Worm (Caenorhabditis elegans) whole organism, L3 larva: ENCODE results near the gene C29G2.3.

Source experiments
- R02D3.7 ChIP-seq: fragments of 150-350 bp; optimal IDR thresholded peaks from 2 replicates; lab custom pipeline; 2014; ENCODE audit warnings: missing biosample characterization, missing genetic modification characterization
- ZK546.5 ChIP-seq: sonication (generic microtip); optimal IDR thresholded peaks from 2 replicates; lab custom pipeline; 2017; ENCODE audit warnings: missing biosample characterization, missing genetic modification characterization
- aly-2 ChIP-seq: fragments of 150-350 bp; optimal IDR thresholded peaks from 2 replicates; lab custom pipeline; 2014; ENCODE audit warnings: missing biosample characterization, missing genetic modification characterization
- ceh-16 ChIP-seq: sonication (generic microtip); optimal IDR thresholded peaks from 2 replicates; lab custom pipeline; 2017; ENCODE audit warnings: missing biosample characterization, missing genetic modification characterization
- ceh-28 ChIP-seq: fragments of 150-350 bp; optimal IDR thresholded peaks from 2 replicates; lab custom pipeline; 2014; ENCODE audit warnings: missing biosample characterization, missing genetic modification reagents, missing genetic modification characterization
- ceh-82 ChIP-seq: fragments of 150-350 bp; optimal IDR thresholded peaks from 2 replicates; lab custom pipeline; 2014; ENCODE audit warnings: missing biosample characterization, missing genetic modification characterization
- daf-12 ChIP-seq: fragments of 150-350 bp; optimal IDR thresholded peaks from 2 replicates; lab custom pipeline; 2014; ENCODE audit warnings: missing biosample characterization, missing genetic modification reagents, missing genetic modification characterization
- egl-5 ChIP-seq: fragments of 150-350 bp; optimal IDR thresholded peaks from 2 replicates; lab custom pipeline; 2017; ENCODE audit warnings: missing biosample characterization, missing genetic modification reagents, missing genetic modification characterization, inconsistent platforms
- elt-3 ChIP-seq, 3 experiments: fragments of 150-350 bp in 1 of 3; sonication (generic microtip) in 2 of 3; optimal IDR thresholded peaks; 2 replicates in 2 of 3; 4 replicates in 1 of 3; lab custom pipeline; 2014 to 2017; ENCODE audit warnings: missing biosample characterization in 3 of 3, missing genetic modification characterization in 3 of 3
- eor-1 ChIP-seq, 2 experiments: fragments of 150-350 bp; optimal IDR thresholded peaks; 2 replicates each; lab custom pipeline; 2014 to 2018; ENCODE audit warnings: missing biosample characterization in 2 of 2, missing genetic modification characterization in 2 of 2
- fkh-10 ChIP-seq: sonication (generic microtip); optimal IDR thresholded peaks from 2 replicates; lab custom pipeline; 2017; ENCODE audit warnings: missing biosample characterization, missing genetic modification reagents, missing genetic modification characterization
- fkh-2 ChIP-seq: fragments of 150-350 bp; optimal IDR thresholded peaks from 2 replicates; lab custom pipeline; 2014; ENCODE audit warnings: missing biosample characterization, missing genetic modification reagents, missing genetic modification characterization
- fos-1 ChIP-seq: fragments of 150-350 bp; optimal IDR thresholded peaks from 2 replicates; lab custom pipeline; 2014; ENCODE audit warnings: missing biosample characterization, missing genetic modification characterization
- hmg-11 ChIP-seq: sonication (generic microtip); optimal IDR thresholded peaks from 2 replicates; lab custom pipeline; 2016; ENCODE audit warnings: missing genetic modification characterization, missing compliant biosample characterization
- lin-15B ChIP-seq: fragments of 150-350 bp; optimal IDR thresholded peaks from 2 replicates; lab custom pipeline; 2014; ENCODE audit warnings: missing biosample characterization, missing genetic modification characterization
- lsy-12 ChIP-seq: sonication (generic microtip); optimal IDR thresholded peaks from 2 replicates; lab custom pipeline; 2016; ENCODE audit warnings: mild to moderate bottlenecking, missing genetic modification characterization, missing compliant biosample characterization
- mdl-1 ChIP-seq: fragments of 150-350 bp; optimal IDR thresholded peaks from 2 replicates; lab custom pipeline; 2014; ENCODE audit warnings: missing biosample characterization, missing genetic modification characterization
- nfya-1 ChIP-seq: sonication (generic microtip); optimal IDR thresholded peaks from 2 replicates; lab custom pipeline; 2017; ENCODE audit warnings: missing genetic modification characterization, mild to moderate bottlenecking, missing compliant biosample characterization, antibody characterized with exemption, moderate library complexity; ENCODE audit not compliant: insufficient read depth
- nhr-11 ChIP-seq: fragments of 150-350 bp; optimal IDR thresholded peaks from 2 replicates; lab custom pipeline; 2014; ENCODE audit warnings: missing biosample characterization, missing genetic modification characterization
- nhr-23 ChIP-seq: fragments of 150-350 bp; optimal IDR thresholded peaks from 2 replicates; lab custom pipeline; 2014; ENCODE audit warnings: missing biosample characterization, missing genetic modification reagents, missing genetic modification characterization
- nhr-25 ChIP-seq: sonication (generic microtip); optimal IDR thresholded peaks from 2 replicates; lab custom pipeline; 2017; ENCODE audit warnings: missing biosample characterization, missing genetic modification characterization
- nhr-28 ChIP-seq: fragments of 150-350 bp; optimal IDR thresholded peaks from 2 replicates; lab custom pipeline; 2014; ENCODE audit warnings: missing biosample characterization, missing genetic modification characterization
- nhr-76 ChIP-seq: fragments of 150-350 bp; sonication (generic microtip); optimal IDR thresholded peaks from 5 replicates; lab custom pipeline; 2014; ENCODE audit warnings: missing biosample characterization, missing genetic modification characterization
- pha-4 ChIP-seq: fragments of 150-350 bp; optimal IDR thresholded peaks from 2 replicates; lab custom pipeline; 2014; ENCODE audit warnings: missing biosample characterization, missing genetic modification reagents, missing genetic modification characterization
- pqm-1 ChIP-seq: fragments of 150-350 bp; optimal IDR thresholded peaks from 2 replicates; lab custom pipeline; 2017; ENCODE audit warnings: missing biosample characterization, missing genetic modification characterization, inconsistent platforms
- sea-2 ChIP-seq: fragments of 150-350 bp; sonication (generic microtip); optimal IDR thresholded peaks from 4 replicates; lab custom pipeline; 2014; ENCODE audit warnings: missing biosample characterization, missing genetic modification reagents, missing genetic modification characterization
- skn-1 ChIP-seq: fragments of 150-350 bp; optimal IDR thresholded peaks from 2 replicates; lab custom pipeline; 2014; ENCODE audit warnings: missing biosample characterization, missing genetic modification characterization
- snpc-4 ChIP-seq: fragments of 150-350 bp; optimal IDR thresholded peaks from 2 replicates; lab custom pipeline; 2014; ENCODE audit warnings: missing biosample characterization, missing genetic modification characterization
- tbx-2 ChIP-seq: sonication (generic microtip); optimal IDR thresholded peaks from 2 replicates; lab custom pipeline; 2016; ENCODE audit warnings: mild to moderate bottlenecking, missing genetic modification characterization, missing compliant biosample characterization
- unc-39 ChIP-seq: sonication (generic microtip); optimal IDR thresholded peaks from 4 replicates; lab custom pipeline; 2017; ENCODE audit warnings: missing biosample characterization, missing genetic modification characterization
- unc-62 ChIP-seq: fragments of 150-350 bp; sonication (generic microtip); optimal IDR thresholded peaks from 4 replicates; lab custom pipeline; 2014; ENCODE audit warnings: missing biosample characterization, missing genetic modification reagents, missing genetic modification characterization
- zag-1 ChIP-seq: fragments of 150-350 bp; optimal IDR thresholded peaks from 2 replicates; lab custom pipeline; 2014; ENCODE audit warnings: missing biosample characterization, missing genetic modification characterization
- ztf-11 ChIP-seq: fragments of 150-350 bp; optimal IDR thresholded peaks from 2 replicates; lab custom pipeline; 2014; ENCODE audit warnings: missing biosample characterization, missing genetic modification characterization

Gene C29G2.3

DNA sequence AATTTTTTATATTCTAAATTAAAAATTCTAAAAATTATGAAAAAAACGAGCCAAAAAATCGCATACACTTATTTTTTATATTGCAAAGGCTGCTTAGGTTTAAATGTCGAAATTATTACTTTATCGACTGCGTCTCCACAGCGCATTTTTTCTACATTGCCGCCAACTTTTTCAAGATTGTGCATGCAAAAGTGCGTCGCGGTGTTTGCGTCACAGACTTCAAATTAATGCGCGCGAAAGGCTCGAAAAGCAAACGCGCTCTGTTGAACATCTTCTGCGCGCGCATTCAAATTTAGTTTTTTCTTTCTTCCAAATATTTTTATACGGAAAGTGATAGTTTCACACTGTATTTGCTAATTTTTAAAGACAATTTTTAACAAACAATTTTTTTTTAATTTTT lies 19.8 kb downstream of the C29G2.3 start (continued):
- TF ChIP-seq hmg-11 (tag; lab: Kevin White, UChicago) (peak; percentile 54), ceh-82 (peak; percentile 31), fos-1 (tag; lab: Kevin White, UChicago) (no peak), zag-1 (tag; lab: Kevin White, UChicago) (no peak), sea-2 (GFP tag; lab: Kevin White, UChicago) (no peak), R02D3.7 (tag; lab: Kevin White, UChicago) (peak; percentile 66), tbx-2 (tag; lab: Kevin White, UChicago) (peak; percentile 69)

DNA sequence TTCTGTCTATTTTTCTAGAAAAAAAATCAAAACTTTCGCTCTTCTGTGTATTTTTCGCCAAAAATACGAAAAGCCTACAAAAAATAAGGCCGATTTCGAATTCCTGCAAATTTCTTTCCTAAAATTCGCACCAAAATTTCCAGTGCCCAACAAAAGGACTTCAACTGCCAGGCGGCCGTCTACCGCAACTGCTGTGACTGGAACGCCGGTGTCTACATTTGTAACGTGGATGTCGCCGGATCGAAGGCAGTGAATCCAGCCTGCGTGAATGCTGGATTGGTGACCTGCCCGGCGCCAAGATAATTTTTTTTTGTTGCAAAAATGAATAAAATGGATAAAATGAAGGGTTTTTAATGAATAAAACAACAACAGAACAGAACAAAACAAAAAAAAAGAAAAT lies 21.1 kb downstream of the C29G2.3 start:
- TF ChIP-seq ceh-16 (tag; lab: Kevin White, UChicago) (no peak), aly-2 (tag; lab: Kevin White, UChicago) (no peak), unc-39 (tag; lab: Kevin White, UChicago) (no peak), nhr-11 (tag; lab: Kevin White, UChicago) (no peak), egl-5 (tag; lab: Kevin White, UChicago) (no peak), lsy-12 (no peak), ceh-28 (tag; lab: Kevin White, UChicago) (no peak), ZK546.5 (tag; lab: Kevin White, UChicago) (no peak), skn-1 (tag; lab: Kevin White, UChicago) (no peak), pqm-1 (no peak), sea-2 (GFP tag; lab: Kevin White, UChicago) (no peak), nhr-25 (tag; lab: Kevin White, UChicago) (no peak), nfya-1 (tag; lab: Kevin White, UChicago) (no peak), tbx-2 (tag; lab: Kevin White, UChicago) (no peak), fos-1 (tag; lab: Kevin White, UChicago) (no peak), lin-15B (tag; lab: Kevin White, UChicago) (no peak), ceh-82 (no peak), pha-4 (tag; lab: Kevin White, UChicago) (no peak), elt-3 (tag; optimal IDR thresholded peaks at IDR 0.05; lab: Kevin White, UChicago) (no peak)
- TF ChIP-seq, all 47 proteins: peak for 0

DNA sequence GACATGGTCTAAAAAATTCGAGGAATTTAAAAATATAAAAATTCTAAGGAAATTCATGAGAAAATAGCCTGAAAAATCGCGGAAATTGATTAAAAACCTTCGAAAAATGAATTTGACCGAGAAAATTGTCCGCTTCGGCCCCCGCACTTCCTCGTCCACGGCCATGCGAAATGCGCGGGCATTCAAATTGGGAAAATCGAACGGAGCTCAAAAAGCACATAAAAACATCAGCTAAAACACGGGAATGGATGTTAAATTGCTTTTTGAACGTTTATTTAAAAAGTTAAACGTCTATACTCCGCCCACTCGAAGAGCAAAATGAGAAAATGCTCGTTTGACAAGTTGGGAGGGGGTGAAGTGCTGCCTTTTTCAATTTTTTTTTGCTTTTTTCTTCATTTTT lies 22.4 kb downstream of the C29G2.3 start, which contains the start of gene F53E10.6:
Gene F53E10.6, minus strand, starts transcription at position 8 of the 400 bp plus-strand sequence.
- TF ChIP-seq pha-4 (tag; lab: Kevin White, UChicago) (no peak), ZK546.5 (tag; lab: Kevin White, UChicago) (no peak), elt-3 (tag; optimal IDR thresholded peaks at IDR 0.05; lab: Kevin White, UChicago) (no peak), daf-12 (tag; lab: Kevin White, UChicago) (no peak), nhr-23 (tag; lab: Kevin White, UChicago) (peak; percentile 3), lin-15B (tag; lab: Kevin White, UChicago) (peak; percentile 47), nfya-1 (tag; lab: Kevin White, UChicago) (peak; percentile 42), fkh-2 (tag; lab: Kevin White, UChicago) (no peak), tbx-2 (tag; lab: Kevin White, UChicago) (no peak)

DNA sequence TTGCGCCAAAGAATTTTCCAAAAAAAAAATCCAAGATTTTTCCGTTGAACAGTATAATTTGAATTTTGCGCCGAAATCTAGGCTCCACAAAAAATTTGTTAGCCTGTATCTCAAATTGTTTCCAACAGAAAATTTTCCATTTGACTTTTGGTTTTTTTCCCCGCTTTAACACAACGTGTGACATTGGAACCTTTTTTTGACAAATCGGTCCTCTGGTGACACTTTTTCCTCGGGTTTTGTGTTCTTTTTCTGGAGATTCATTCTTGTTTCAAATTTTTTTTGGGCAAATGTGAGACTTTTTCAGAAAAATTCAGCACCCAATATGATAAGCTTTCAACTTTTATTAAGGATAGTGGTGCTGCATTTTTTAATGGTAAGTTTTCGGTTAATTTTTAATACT lies 27.7 kb downstream of the C29G2.3 start, which contains the start of gene acr-17:
Gene acr-17, plus strand, starts transcription at position 301 of the 400 bp plus-strand sequence.
- TF ChIP-seq snpc-4 (tag; lab: Kevin White, UChicago) (no peak), lsy-12 (no peak), mdl-1 (tag; lab: Kevin White, UChicago) (no peak), tbx-2 (tag; lab: Kevin White, UChicago) (no peak), ceh-82 (no peak), unc-62 (GFP tag; lab: Kevin White, UChicago) (no peak), ztf-11 (tag; lab: Kevin White, UChicago) (no peak), nhr-23 (tag; lab: Kevin White, UChicago) (no peak), nhr-25 (tag; lab: Kevin White, UChicago) (no peak), nhr-28 (tag; lab: Kevin White, UChicago) (no peak), unc-39 (tag; lab: Kevin White, UChicago) (no peak), nhr-76 (tag; lab: Kevin White, UChicago) (no peak), pqm-1 (no peak), fkh-10 (no peak), egl-5 (tag; lab: Kevin White, UChicago) (no peak), R02D3.7 (tag; lab: Kevin White, UChicago) (no peak), eor-1 (tag; optimal IDR thresholded peaks at IDR 0.05; lab: Kevin White, UChicago) (no peak), skn-1 (tag; lab: Kevin White, UChicago) (no peak), nfya-1 (tag; lab: Kevin White, UChicago) (no peak)
